Fruit fly (Drosophila melanogaster) whole organism, embryonic: ENCODE measurements around the gene Cyp28c1.

Source experiments
- CG11247 ChIP-seq: fragments of 200-800 bp; sonication (Bioruptor generic); IDR thresholded peaks from 2 replicates; pipeline ENCODE4 v1.3.6; 2022; ENCODE audit warnings: missing biosample characterization, missing genetic modification characterization
- CG12942 ChIP-seq: fragments of 200-800 bp; sonication (Bioruptor generic); optimal IDR thresholded peaks from 3 replicates; lab custom pipeline; 2016; ENCODE audit warnings: missing biosample characterization, missing genetic modification characterization
- CG15514 ChIP-seq: fragments of 200-800 bp; sonication (Bioruptor generic); optimal IDR thresholded peaks from 3 replicates; lab custom pipeline; 2017; ENCODE audit warnings: missing biosample characterization, missing genetic modification characterization, mild to moderate bottlenecking, moderate library complexity, missing genetic modification reagents
- CG2202 ChIP-seq: fragments of 200-800 bp; sonication (Bioruptor generic); optimal IDR thresholded peaks from 2 replicates; lab custom pipeline; 2018; ENCODE audit warnings: missing biosample characterization, mild to moderate bottlenecking, missing genetic modification characterization
- CG2875 ChIP-seq: fragments of 200-800 bp; sonication (Bioruptor generic); optimal IDR thresholded peaks from 2 replicates; lab custom pipeline; 2017; ENCODE audit warnings: missing biosample characterization, mild to moderate bottlenecking, missing genetic modification characterization, missing genetic modification reagents
- CG34376 ChIP-seq: fragments of 200-800 bp; sonication (Bioruptor generic); optimal IDR thresholded peaks from 2 replicates; lab custom pipeline; 2018; ENCODE audit warnings: missing biosample characterization, mild to moderate bottlenecking, missing genetic modification characterization
- CG3726 ChIP-seq: fragments of 200-800 bp; sonication (Bioruptor generic); IDR thresholded peaks from 3 replicates; pipeline ENCODE4, ENCODE4 v1.3.6; 2022; ENCODE audit warnings: missing biosample characterization, missing genetic modification characterization
- CG3995 ChIP-seq: fragments of 200-800 bp; sonication (Bioruptor generic); optimal IDR thresholded peaks from 3 replicates; lab custom pipeline; 2016; ENCODE audit warnings: missing biosample characterization, missing genetic modification characterization
- CG4282 ChIP-seq: fragments of 200-800 bp; sonication (Bioruptor generic); optimal IDR thresholded peaks from 2 replicates; lab custom pipeline; 2016; ENCODE audit warnings: missing biosample characterization, missing genetic modification characterization
- CG4404 ChIP-seq: fragments of 200-800 bp; sonication (Bioruptor generic); IDR thresholded peaks from 2 replicates; pipeline ENCODE4 v1.3.6; 2022; ENCODE audit warnings: missing biosample characterization, missing genetic modification characterization
- CG5245 ChIP-seq: fragments of 200-800 bp; sonication (Bioruptor generic); optimal IDR thresholded peaks from 3 replicates; lab custom pipeline; 2016; ENCODE audit warnings: missing biosample characterization, missing genetic modification characterization
- CG6254 ChIP-seq: fragments of 200-800 bp; sonication (Bioruptor generic); optimal IDR thresholded peaks from 3 replicates; lab custom pipeline; 2017; ENCODE audit warnings: mild to moderate bottlenecking, missing biosample characterization, missing genetic modification reagents, missing genetic modification characterization
- CG9817 ChIP-seq: fragments of 200-800 bp; sonication (Bioruptor generic); optimal IDR thresholded peaks from 2 replicates; lab custom pipeline; 2018; ENCODE audit warnings: missing biosample characterization, mild to moderate bottlenecking, missing genetic modification characterization, moderate library complexity
- D19B ChIP-seq: fragments of 200-800 bp; sonication (Bioruptor generic); optimal IDR thresholded peaks from 2 replicates; lab custom pipeline; 2017; ENCODE audit warnings: missing biosample characterization, mild to moderate bottlenecking, missing genetic modification characterization
- Dip3 ChIP-seq: fragments of 200-800 bp; sonication (Bioruptor generic); optimal IDR thresholded peaks from 3 replicates; lab custom pipeline; 2016; ENCODE audit warnings: missing biosample characterization, missing genetic modification characterization
- E2f1 ChIP-seq: fragments of 200-800 bp; sonication (Bioruptor generic); IDR thresholded peaks from 2 replicates; pipeline ENCODE4 v1.3.6; 2022; ENCODE audit warnings: missing biosample characterization, missing genetic modification characterization
- Fer2 ChIP-seq: fragments of 200-800 bp; sonication (Bioruptor generic); optimal IDR thresholded peaks from 2 replicates; lab custom pipeline; 2018; ENCODE audit warnings: missing biosample characterization, mild to moderate bottlenecking, missing genetic modification characterization, moderate library complexity
- Hmr ChIP-seq: fragments of 200-800 bp; sonication (Bioruptor generic); optimal IDR thresholded peaks from 3 replicates; lab custom pipeline; 2017; ENCODE audit warnings: mild to moderate bottlenecking, missing biosample characterization, missing genetic modification reagents, missing genetic modification characterization
- Lhr ChIP-seq: fragments of 200-800 bp; sonication (Bioruptor generic); optimal IDR thresholded peaks from 3 replicates; lab custom pipeline; 2017; ENCODE audit warnings: mild to moderate bottlenecking, missing biosample characterization, missing genetic modification reagents, missing genetic modification characterization
- MBD-R2 ChIP-seq: fragments of 200-800 bp; sonication (Bioruptor generic); IDR thresholded peaks from 2 replicates; pipeline ENCODE4 v1.3.6; 2022; ENCODE audit warnings: missing biosample characterization, missing genetic modification characterization
- Med ChIP-seq: fragments of 200-800 bp; sonication (Bioruptor generic); peaks from one replicate; lab custom pipeline; 2016; ENCODE audit warnings: missing biosample characterization, missing genetic modification characterization, mild to moderate bottlenecking, inconsistent platforms, moderate library complexity
- NfI ChIP-seq: fragments of 200-800 bp; sonication (Bioruptor generic); optimal IDR thresholded peaks from 3 replicates; lab custom pipeline; 2018; ENCODE audit warnings: missing biosample characterization, mild to moderate bottlenecking, missing genetic modification characterization, moderate library complexity
- Oli ChIP-seq: fragments of 200-800 bp; sonication (Bioruptor generic); optimal IDR thresholded peaks from 2 replicates; lab custom pipeline; 2018; ENCODE audit warnings: missing biosample characterization, mild to moderate bottlenecking, missing genetic modification characterization, moderate library complexity
- Optix ChIP-seq: fragments of 200-800 bp; sonication (Bioruptor generic); IDR thresholded peaks from 3 replicates; pipeline ENCODE4 v1.3.6; 2022; ENCODE audit warnings: missing biosample characterization, missing genetic modification characterization
- PHDP ChIP-seq: fragments of 200-800 bp; sonication (Bioruptor generic); optimal IDR thresholded peaks from 3 replicates; lab custom pipeline; 2018; ENCODE audit warnings: missing biosample characterization, mild to moderate bottlenecking, missing genetic modification characterization, moderate library complexity
- Pdp1 ChIP-seq, 2 experiments: fragments of 200-800 bp; sonication (Bioruptor generic); optimal IDR thresholded peaks; 3 replicates each; lab custom pipeline; 2016; ENCODE audit warnings: missing biosample characterization in 2 of 2, missing genetic modification characterization in 2 of 2, mild to moderate bottlenecking in 1 of 2, moderate library complexity in 1 of 2
- Sin3A ChIP-seq: fragments of >200 bp; optimal IDR thresholded peaks from 2 replicates; lab custom pipeline; 2018
- ab ChIP-seq: fragments of 200-800 bp; sonication (Bioruptor generic); optimal IDR thresholded peaks from 2 replicates; lab custom pipeline; 2016; ENCODE audit warnings: missing biosample characterization, missing genetic modification characterization
- aop ChIP-seq: fragments of 200-800 bp; sonication (Bioruptor generic); IDR thresholded peaks from 2 replicates; pipeline ENCODE4 v1.3.6; 2022; ENCODE audit warnings: missing biosample characterization, missing genetic modification characterization
- az2 ChIP-seq: fragments of 200-800 bp; sonication (Bioruptor generic); optimal IDR thresholded peaks from 3 replicates; lab custom pipeline; 2016; ENCODE audit warnings: missing biosample characterization, missing genetic modification characterization
- br ChIP-seq: fragments of >200 bp; optimal IDR thresholded peaks from 2 replicates; lab custom pipeline; 2017
- chm ChIP-seq: fragments of 200-800 bp; sonication (Bioruptor generic); IDR thresholded peaks from 2 replicates; pipeline ENCODE4 v1.3.6; 2022; ENCODE audit warnings: missing biosample characterization, missing genetic modification characterization
- croc ChIP-seq: fragments of 200-800 bp; sonication (Bioruptor generic); conservative IDR thresholded peaks from 3 replicates; pipeline ENCODE4 v1.3.6; 2022; ENCODE audit warnings: missing biosample characterization, missing genetic modification characterization
- cwo ChIP-seq: fragments of 200-800 bp; sonication (Bioruptor generic); optimal IDR thresholded peaks from 3 replicates; lab custom pipeline; 2017; ENCODE audit warnings: missing biosample characterization, missing genetic modification characterization, mild to moderate bottlenecking, moderate library complexity, missing genetic modification reagents
- dpn ChIP-seq, 2 experiments: fragments of 200-800 bp; sonication (Bioruptor generic); optimal IDR thresholded peaks; 3 replicates each; lab custom pipeline; 2016; ENCODE audit warnings: missing biosample characterization in 2 of 2, missing genetic modification characterization in 2 of 2
- exex ChIP-seq: fragments of 200-800 bp; sonication (Bioruptor generic); optimal IDR thresholded peaks from 4 replicates; lab custom pipeline; 2018; ENCODE audit warnings: missing biosample characterization, mild to moderate bottlenecking, missing genetic modification characterization, moderate library complexity
- gcm ChIP-seq: fragments of 200-800 bp; sonication (Bioruptor generic); optimal IDR thresholded peaks from 2 replicates; lab custom pipeline; 2019; ENCODE audit warnings: missing biosample characterization, mild to moderate bottlenecking, missing genetic modification characterization, moderate library complexity
- grn ChIP-seq: fragments of 200-800 bp; sonication (Bioruptor generic); optimal IDR thresholded peaks from 3 replicates; lab custom pipeline; 2017; ENCODE audit warnings: missing biosample characterization, missing genetic modification characterization
- gsb-n ChIP-seq: fragments of 200-800 bp; sonication (Bioruptor generic); optimal IDR thresholded peaks from 3 replicates; lab custom pipeline; 2018; ENCODE audit warnings: missing biosample characterization, mild to moderate bottlenecking, missing genetic modification characterization
- hb ChIP-seq: fragments of 200-800 bp; sonication (Bioruptor generic); IDR thresholded peaks from 3 replicates; pipeline ENCODE4 v1.3.6; 2022; ENCODE audit warnings: missing biosample characterization, missing genetic modification characterization; ENCODE audit not compliant: partially characterized antibody
- kay ChIP-seq: fragments of 200-800 bp; sonication (Bioruptor generic); optimal IDR thresholded peaks from 2 replicates; lab custom pipeline; 2016; ENCODE audit warnings: missing biosample characterization, missing genetic modification characterization
- lbe ChIP-seq: fragments of 200-800 bp; sonication (Bioruptor generic); optimal IDR thresholded peaks from 2 replicates; lab custom pipeline; 2016; ENCODE audit warnings: missing biosample characterization, mild to moderate bottlenecking, missing genetic modification characterization
- lilli ChIP-seq: fragments of 200-800 bp; sonication (Bioruptor generic); optimal IDR thresholded peaks from 3 replicates; lab custom pipeline; 2016; ENCODE audit warnings: missing biosample characterization, missing genetic modification characterization
- mirr ChIP-seq: fragments of 200-800 bp; sonication (Bioruptor generic); optimal IDR thresholded peaks from 3 replicates; lab custom pipeline; 2018; ENCODE audit warnings: missing biosample characterization, mild to moderate bottlenecking, missing genetic modification characterization
- nerfin-1 ChIP-seq: fragments of 200-800 bp; sonication (Bioruptor generic); optimal IDR thresholded peaks from 3 replicates; lab custom pipeline; 2019; ENCODE audit warnings: missing biosample characterization, mild to moderate bottlenecking, missing genetic modification characterization, moderate library complexity
- pita ChIP-seq: fragments of 200-800 bp; sonication (Bioruptor generic); optimal IDR thresholded peaks from 2 replicates; lab custom pipeline; 2017; ENCODE audit warnings: missing biosample characterization, mild to moderate bottlenecking, missing genetic modification characterization
- sd ChIP-seq: fragments of 200-800 bp; sonication (Bioruptor generic); optimal IDR thresholded peaks from 3 replicates; lab custom pipeline; 2018; ENCODE audit warnings: missing biosample characterization, mild to moderate bottlenecking, missing genetic modification characterization, moderate library complexity
- stwl ChIP-seq: fragments of 200-800 bp; sonication (Bioruptor generic); optimal IDR thresholded peaks from 3 replicates; lab custom pipeline; 2018; ENCODE audit warnings: missing biosample characterization, mild to moderate bottlenecking, missing genetic modification characterization, moderate library complexity
- sug ChIP-seq: fragments of 200-800 bp; optimal IDR thresholded peaks from 2 replicates; lab custom pipeline; 2019; ENCODE audit warnings: missing biosample characterization, mild to moderate bottlenecking, missing genetic modification characterization, moderate library complexity
- zen ChIP-seq: fragments of 200-800 bp; sonication (Bioruptor generic); optimal IDR thresholded peaks from 3 replicates; lab custom pipeline; 2018; ENCODE audit warnings: missing biosample characterization, mild to moderate bottlenecking, missing genetic modification characterization, moderate library complexity

Cyp28c1 gene

DNA sequence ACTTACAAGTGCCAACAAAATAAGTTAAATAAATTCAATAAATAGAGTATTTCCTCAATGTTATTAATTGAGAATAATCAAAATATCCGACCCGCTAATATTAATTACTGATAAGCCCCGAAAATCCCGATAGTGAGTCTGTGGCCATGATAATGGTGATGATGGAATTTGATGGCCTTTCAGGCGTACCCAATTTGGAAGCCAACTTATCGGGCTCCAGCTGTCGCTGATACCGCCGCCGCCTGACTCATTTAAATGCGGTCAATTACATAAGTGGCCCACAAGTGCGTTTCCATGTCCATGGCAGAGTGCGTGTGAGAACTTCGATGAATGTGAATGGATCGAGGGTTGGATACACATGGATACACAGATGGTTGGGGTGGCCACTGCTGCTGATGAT, 44.7 kb downstream of the Cyp28c1 start:
- TF ChIP-seq exex (peak; percentile 85), dpn (GFP tag; optimal IDR thresholded peaks at IDR 0.05; lab: Kevin White, UChicago) (no peak), sd (peak; percentile 57), Pdp1 (GFP tag; optimal IDR thresholded peaks at IDR 0.05; lab: Kevin White, UChicago) (peak in 1 of 2 experiments; percentile 89), grn (GFP tag; lab: Kevin White, UChicago) (peak; percentile 31), Lhr (GFP tag; lab: Kevin White, UChicago) (no peak), Hmr (GFP tag; lab: Kevin White, UChicago) (no peak), CG34376 (GFP tag; lab: Kevin White, UChicago) (peak; percentile 58), sug (tag; lab: Kevin White, UChicago) (peak; percentile 51), mirr (GFP tag; lab: Kevin White, UChicago) (peak; percentile 30), lilli (GFP tag; lab: Kevin White, UChicago) (peak; percentile 10), CG12942 (no peak), CG11247 (GFP tag; lab: Robert Waterston, UW) (no peak), Med (peak; percentile 28), br (lab: Kevin White, UChicago) (no peak), E2f1 (GFP tag; lab: Robert Waterston, UW) (no peak)

DNA sequence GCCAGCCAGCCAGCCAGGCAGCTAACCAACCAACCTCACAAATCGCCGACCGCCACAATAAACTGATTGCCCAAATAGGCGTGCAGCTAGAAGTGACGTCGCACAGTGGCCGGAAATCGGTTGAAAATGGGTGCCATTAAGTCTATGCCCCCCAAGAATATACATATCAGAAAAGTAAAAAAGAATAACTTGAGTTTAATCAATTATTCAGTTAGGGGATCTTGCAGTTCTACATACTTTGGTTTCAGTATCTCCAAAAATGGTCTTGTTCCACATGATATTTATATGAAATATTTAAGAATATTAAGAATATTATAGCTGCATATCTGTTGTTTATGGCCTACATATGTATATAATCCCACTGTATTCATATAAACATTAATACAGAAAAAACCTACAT, 45.9 kb downstream of the Cyp28c1 start:
- TF ChIP-seq Sin3A (lab: Kevin White, UChicago) = no peak
- TF ChIP-seq aop (GFP tag; lab: Robert Waterston, UW) = no peak
- peak; percentile 54 for TF ChIP-seq CG9817 (tag; lab: Kevin White, UChicago)
- no peak for TF ChIP-seq CG5245 (GFP tag; lab: Kevin White, UChicago)
- TF ChIP-seq CG2875 (GFP tag; lab: Kevin White, UChicago) = no peak
- TF ChIP-seq nerfin-1 (tag; lab: Kevin White, UChicago) = peak; percentile 0
- TF ChIP-seq CG4404 (GFP tag; lab: Robert Waterston, UW) = no peak
- TF ChIP-seq dpn (GFP tag; optimal IDR thresholded peaks at IDR 0.05; lab: Kevin White, UChicago) = peak in 1 of 2 experiments; percentile 37
- peak; percentile 16 for TF ChIP-seq CG4282
- no peak for TF ChIP-seq ab
- no peak for TF ChIP-seq Optix (GFP tag; lab: Robert Waterston, UW)
- no peak for TF ChIP-seq CG2202 (tag; lab: Kevin White, UChicago)
- no peak for TF ChIP-seq zen
- TF ChIP-seq NfI = peak; percentile 41
- no peak for TF ChIP-seq CG3726
- peak; percentile 45 for TF ChIP-seq CG15514
- peak; percentile 27 for TF ChIP-seq D19B (GFP tag; lab: Kevin White, UChicago)
- TF ChIP-seq CG3995 (GFP tag; lab: Kevin White, UChicago) = no peak
- peak; percentile 23; the same call in 1 of the 2 replicates for TF ChIP-seq MBD-R2 (GFP tag; lab: Robert Waterston, UW)
- TF ChIP-seq hb = no peak
- TF ChIP-seq kay (GFP tag; lab: Kevin White, UChicago) = no peak
- no peak for TF ChIP-seq lbe (GFP tag; lab: Kevin White, UChicago)
- 0 out of 2 replicates have a peak, but pooled peaks have one; percentile 15 for TF ChIP-seq chm (GFP tag; lab: Robert Waterston, UW)
- TF ChIP-seq pita (GFP tag; lab: Kevin White, UChicago) = no peak
- TF ChIP-seq gcm (GFP tag; lab: Kevin White, UChicago) = no peak
- TF ChIP-seq az2 (GFP tag; lab: Kevin White, UChicago) = peak; percentile 20
- no peak for TF ChIP-seq gsb-n (tag; lab: Kevin White, UChicago)
- TF ChIP-seq Oli (tag; lab: Kevin White, UChicago) = peak; percentile 60
- TF ChIP-seq Dip3 (GFP tag; lab: Kevin White, UChicago) = peak; percentile 10
- peak; percentile 46 for TF ChIP-seq cwo (GFP tag; lab: Kevin White, UChicago)
- no peak for TF ChIP-seq CG6254 (GFP tag; lab: Kevin White, UChicago)
- no peak for TF ChIP-seq croc (GFP tag; lab: Robert Waterston, UW)
- peak; percentile 64 for TF ChIP-seq PHDP (tag; lab: Kevin White, UChicago)
- TF ChIP-seq sug (tag; lab: Kevin White, UChicago) = peak; percentile 47
- no peak for TF ChIP-seq stwl
- TF ChIP-seq Fer2 (tag; lab: Kevin White, UChicago) = peak; percentile 27
